Fruit fly (Drosophila melanogaster) whole organism, embryonic: ENCODE data around the gene CG11655.

Experiments used
- Abd-B ChIP-seq: fragments of 200-800 bp; sonication (Bioruptor generic); optimal IDR thresholded peaks from 2 replicates; lab custom pipeline; 2018; ENCODE audit warnings: missing biosample characterization, mild to moderate bottlenecking, missing genetic modification characterization, moderate library complexity
- CG11093 ChIP-seq: fragments of 200-800 bp; sonication (Bioruptor generic); IDR thresholded peaks from 3 replicates; pipeline ENCODE4 v1.3.6; 2022; ENCODE audit warnings: missing biosample characterization, missing genetic modification characterization
- CG12236 ChIP-seq: fragments of 200-800 bp; sonication (Bioruptor generic); optimal IDR thresholded peaks from 2 replicates; lab custom pipeline; 2016; ENCODE audit warnings: missing biosample characterization, missing genetic modification characterization
- CG13775 ChIP-seq: fragments of 200-800 bp; sonication (Bioruptor generic); optimal IDR thresholded peaks from 3 replicates; lab custom pipeline; 2017; ENCODE audit warnings: missing biosample characterization, mild to moderate bottlenecking, missing genetic modification characterization
- CG13894 ChIP-seq: fragments of 200-800 bp; sonication (Bioruptor generic); optimal IDR thresholded peaks from 3 replicates; lab custom pipeline; 2018; ENCODE audit warnings: missing biosample characterization, mild to moderate bottlenecking, missing genetic modification characterization, moderate library complexity
- CG14050 ChIP-seq: fragments of 200-800 bp; sonication (Bioruptor generic); IDR thresholded peaks from 3 replicates; pipeline ENCODE4 v1.3.6; 2022; ENCODE audit warnings: missing biosample characterization, missing genetic modification characterization
- CG14965 ChIP-seq: fragments of 200-800 bp; sonication (Bioruptor generic); optimal IDR thresholded peaks from 2 replicates; lab custom pipeline; 2016; ENCODE audit warnings: missing biosample characterization, missing genetic modification characterization, borderline replicate concordance
- CG17912 ChIP-seq: fragments of 200-800 bp; sonication (Bioruptor generic); optimal IDR thresholded peaks from 2 replicates; lab custom pipeline; 2018; ENCODE audit warnings: missing biosample characterization, mild to moderate bottlenecking, missing genetic modification characterization
- CG18011 ChIP-seq: fragments of 200-800 bp; sonication (Bioruptor generic); optimal IDR thresholded peaks from 2 replicates; lab custom pipeline; 2017; ENCODE audit warnings: missing biosample characterization, missing genetic modification characterization, mild to moderate bottlenecking, moderate library complexity, missing genotype
- CG18619 ChIP-seq: fragments of 200-800 bp; sonication (Bioruptor generic); optimal IDR thresholded peaks from 3 replicates; lab custom pipeline; 2017; ENCODE audit warnings: missing biosample characterization, mild to moderate bottlenecking, missing genetic modification characterization
- CG2120 ChIP-seq: fragments of 200-800 bp; sonication (Bioruptor generic); optimal IDR thresholded peaks from 3 replicates; lab custom pipeline; 2016; ENCODE audit warnings: missing biosample characterization, missing genetic modification characterization
- CG2889 ChIP-seq: fragments of 200-800 bp; sonication (Bioruptor generic); IDR thresholded peaks from 3 replicates; pipeline ENCODE4 v1.3.6; 2022; ENCODE audit warnings: missing biosample characterization, missing genetic modification characterization
- CG34376 ChIP-seq: fragments of 200-800 bp; sonication (Bioruptor generic); optimal IDR thresholded peaks from 2 replicates; lab custom pipeline; 2018; ENCODE audit warnings: missing biosample characterization, mild to moderate bottlenecking, missing genetic modification characterization
- CG3847 ChIP-seq: fragments of 200-800 bp; sonication (Bioruptor generic); IDR thresholded peaks from 2 replicates; pipeline ENCODE4 v1.3.6; 2022; ENCODE audit warnings: missing biosample characterization, missing genetic modification characterization
- CG4282 ChIP-seq: fragments of 200-800 bp; sonication (Bioruptor generic); optimal IDR thresholded peaks from 2 replicates; lab custom pipeline; 2016; ENCODE audit warnings: missing biosample characterization, missing genetic modification characterization
- CG4328 ChIP-seq: fragments of 200-800 bp; sonication (Bioruptor generic); optimal IDR thresholded peaks from 3 replicates; lab custom pipeline; 2017; ENCODE audit warnings: missing biosample characterization, missing genetic modification reagents, missing genetic modification characterization
- CG4617 ChIP-seq: fragments of 200-800 bp; sonication (Bioruptor generic); optimal IDR thresholded peaks from 3 replicates; lab custom pipeline; 2016; ENCODE audit warnings: missing biosample characterization, missing genetic modification characterization, borderline replicate concordance
- CG7987 ChIP-seq: fragments of 200-800 bp; sonication (Bioruptor generic); optimal IDR thresholded peaks from 2 replicates; lab custom pipeline; 2018; ENCODE audit warnings: missing biosample characterization, mild to moderate bottlenecking, missing genetic modification characterization, moderate library complexity
- D19B ChIP-seq: fragments of 200-800 bp; sonication (Bioruptor generic); optimal IDR thresholded peaks from 2 replicates; lab custom pipeline; 2017; ENCODE audit warnings: missing biosample characterization, mild to moderate bottlenecking, missing genetic modification characterization
- Dek ChIP-seq: fragments of 200-800 bp; sonication (Bioruptor generic); optimal IDR thresholded peaks from 3 replicates; lab custom pipeline; 2019; ENCODE audit warnings: missing biosample characterization, mild to moderate bottlenecking, missing genetic modification characterization, moderate library complexity
- Dll ChIP-seq: fragments of 200-800 bp; sonication (Bioruptor generic); IDR thresholded peaks from 4 replicates; pipeline ENCODE4 v1.3.6; 2022; ENCODE audit warnings: missing biosample characterization, missing genetic modification characterization; ENCODE audit not compliant: partially characterized antibody
- Doc2 ChIP-seq: fragments of 200-800 bp; sonication (Bioruptor generic); IDR thresholded peaks from 2 replicates; pipeline ENCODE4 v1.3.6; 2022; ENCODE audit warnings: missing biosample characterization, missing genetic modification characterization
- Fer1 ChIP-seq: fragments of 200-800 bp; sonication (Bioruptor generic); optimal IDR thresholded peaks from 2 replicates; lab custom pipeline; 2017; ENCODE audit warnings: missing biosample characterization, mild to moderate bottlenecking, missing genetic modification characterization
- Fer2 ChIP-seq: fragments of 200-800 bp; sonication (Bioruptor generic); optimal IDR thresholded peaks from 2 replicates; lab custom pipeline; 2018; ENCODE audit warnings: missing biosample characterization, mild to moderate bottlenecking, missing genetic modification characterization, moderate library complexity
- Fer3 ChIP-seq: fragments of 200-800 bp; sonication (Bioruptor generic); optimal IDR thresholded peaks from 2 replicates; lab custom pipeline; 2018; ENCODE audit warnings: missing biosample characterization, mild to moderate bottlenecking, missing genetic modification characterization, moderate library complexity
- Hmx ChIP-seq: fragments of 200-800 bp; sonication (Bioruptor generic); optimal IDR thresholded peaks from 2 replicates; lab custom pipeline; 2016; ENCODE audit warnings: missing biosample characterization, missing genetic modification characterization
- Hr78 ChIP-seq, 2 experiments: fragments of 200-800 bp in 1 of 2; fragments of >200 bp in 1 of 2; sonication (Bioruptor generic) in 1 of 2; optimal IDR thresholded peaks; 2 replicates each; lab custom pipeline; 2017 to 2019; ENCODE audit warnings: missing biosample characterization in 2 of 2, missing genetic modification characterization in 2 of 2, mild to moderate bottlenecking in 1 of 2, moderate library complexity in 1 of 2
- Oli ChIP-seq: fragments of 200-800 bp; sonication (Bioruptor generic); optimal IDR thresholded peaks from 2 replicates; lab custom pipeline; 2018; ENCODE audit warnings: missing biosample characterization, mild to moderate bottlenecking, missing genetic modification characterization, moderate library complexity
- Xrp1 ChIP-seq: fragments of 200-800 bp; sonication (Bioruptor generic); IDR thresholded peaks from 2 replicates; pipeline ENCODE4 v1.3.6; 2022; ENCODE audit warnings: missing biosample characterization, missing genetic modification characterization
- ara ChIP-seq: fragments of 200-800 bp; sonication (Bioruptor generic); IDR thresholded peaks from 2 replicates; pipeline ENCODE4 v1.3.6; 2022; ENCODE audit warnings: missing biosample characterization, missing genetic modification characterization
- ato ChIP-seq: fragments of 200-800 bp; sonication (Bioruptor generic); IDR thresholded peaks from 2 replicates; pipeline ENCODE4 v1.3.6; 2022; ENCODE audit warnings: missing biosample characterization, missing genetic modification characterization; ENCODE audit not compliant: partially characterized antibody
- br ChIP-seq: fragments of >200 bp; optimal IDR thresholded peaks from 2 replicates; lab custom pipeline; 2017
- cg ChIP-seq: fragments of 200-800 bp; sonication (Bioruptor generic); optimal IDR thresholded peaks from 3 replicates; lab custom pipeline; 2019; ENCODE audit warnings: missing biosample characterization, mild to moderate bottlenecking, missing genetic modification characterization, moderate library complexity
- ci ChIP-seq: fragments of 200-800 bp; sonication (Bioruptor generic); IDR thresholded peaks from 3 replicates; pipeline ENCODE4 v1.3.6; 2022; ENCODE audit warnings: missing biosample characterization, missing genetic modification characterization
- crol ChIP-seq: fragments of 200-800 bp; sonication (Bioruptor generic); IDR thresholded peaks from 2 replicates; pipeline ENCODE4 v1.3.6; 2022; ENCODE audit warnings: missing biosample characterization, missing genetic modification characterization
- fd102C ChIP-seq: fragments of 200-800 bp; sonication (Bioruptor generic); optimal IDR thresholded peaks from 2 replicates; lab custom pipeline; 2018; ENCODE audit warnings: missing biosample characterization, mild to moderate bottlenecking, missing genetic modification characterization, moderate library complexity
- fd96Cb ChIP-seq: fragments of 200-800 bp; sonication (Bioruptor generic); optimal IDR thresholded peaks from 2 replicates; lab custom pipeline; 2018; ENCODE audit warnings: missing biosample characterization, mild to moderate bottlenecking, missing genetic modification characterization, moderate library complexity
- fru ChIP-seq: fragments of >200 bp; optimal IDR thresholded peaks from 2 replicates; lab custom pipeline; 2017
- ham ChIP-seq: fragments of 200-800 bp; sonication (Bioruptor generic); IDR thresholded peaks from 2 replicates; pipeline ENCODE4 v1.3.6; 2022; ENCODE audit warnings: missing biosample characterization, missing genetic modification characterization
- lov ChIP-seq, 2 experiments: fragments of 200-800 bp in 1 of 2; fragments of >200 bp in 1 of 2; sonication (Bioruptor generic) in 1 of 2; IDR thresholded peaks in 1 of 2; optimal IDR thresholded peaks in 1 of 2; 2 replicates in 1 of 2; 3 replicates in 1 of 2; pipeline versions ENCODE4 v1.3.6 to Lab custom; 2017 to 2022; ENCODE audit warnings: missing biosample characterization in 1 of 2, missing genetic modification characterization in 1 of 2
- otp ChIP-seq: fragments of 200-800 bp; sonication (Bioruptor generic); IDR thresholded peaks from 3 replicates; pipeline ENCODE4, ENCODE4 v1.3.6; 2022; ENCODE audit warnings: missing biosample characterization, missing genetic modification characterization
- pfk ChIP-seq: fragments of 200-800 bp; sonication (Bioruptor generic); optimal IDR thresholded peaks from 2 replicates; lab custom pipeline; 2018; ENCODE audit warnings: missing biosample characterization, mild to moderate bottlenecking, missing genetic modification characterization, moderate library complexity
- phol ChIP-seq: fragments of 200-800 bp; sonication (Bioruptor generic); optimal IDR thresholded peaks from 3 replicates; lab custom pipeline; 2018; ENCODE audit warnings: missing biosample characterization, mild to moderate bottlenecking, missing genetic modification characterization, moderate library complexity
- schlank ChIP-seq: fragments of 200-800 bp; sonication (Bioruptor generic); optimal IDR thresholded peaks from 2 replicates; lab custom pipeline; 2018; ENCODE audit warnings: missing biosample characterization, mild to moderate bottlenecking, missing genetic modification characterization
- sd ChIP-seq: fragments of 200-800 bp; sonication (Bioruptor generic); optimal IDR thresholded peaks from 3 replicates; lab custom pipeline; 2018; ENCODE audit warnings: missing biosample characterization, mild to moderate bottlenecking, missing genetic modification characterization, moderate library complexity
- shn ChIP-seq: fragments of 200-800 bp; sonication (Bioruptor generic); optimal IDR thresholded peaks from 3 replicates; lab custom pipeline; 2016; ENCODE audit warnings: missing biosample characterization, missing genetic modification characterization
- sima ChIP-seq: fragments of 200-800 bp; sonication (Bioruptor generic); optimal IDR thresholded peaks from 2 replicates; lab custom pipeline; 2016; ENCODE audit warnings: missing biosample characterization, missing genetic modification characterization
- tap ChIP-seq: fragments of 200-800 bp; optimal IDR thresholded peaks from 3 replicates; lab custom pipeline; 2019; ENCODE audit warnings: missing biosample characterization, mild to moderate bottlenecking, missing genetic modification characterization, moderate library complexity
- wor ChIP-seq: fragments of 200-800 bp; sonication (Bioruptor generic); IDR thresholded peaks from 2 replicates; pipeline ENCODE4 v1.3.6; 2022; ENCODE audit warnings: missing biosample characterization, missing genetic modification characterization
- zen2 ChIP-seq: fragments of 200-800 bp; sonication (Bioruptor generic); IDR thresholded peaks from 3 replicates; pipeline ENCODE4 v1.3.6; 2022; ENCODE audit warnings: missing biosample characterization, missing genetic modification characterization; ENCODE audit not compliant: partially characterized antibody

Gene CG11655

DNA sequence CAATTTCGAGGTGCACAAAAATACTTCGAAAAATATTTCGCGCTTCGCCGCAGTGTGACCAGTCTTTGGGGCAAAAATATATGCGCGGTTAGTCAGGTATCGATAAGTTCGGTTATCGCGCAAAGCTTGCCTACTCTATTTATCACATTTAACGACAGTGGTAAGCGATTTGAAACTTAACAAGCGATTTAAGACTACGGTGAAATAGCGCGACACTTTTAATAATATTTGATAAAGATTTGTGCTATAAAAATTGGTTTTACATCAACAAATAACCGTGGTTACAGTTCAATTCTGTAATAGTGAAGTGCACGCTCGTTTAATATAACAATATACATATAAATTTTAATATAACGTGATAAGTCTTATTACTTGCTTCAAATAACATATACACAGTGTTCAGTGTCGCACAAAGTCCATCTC is 22.1 kb downstream of the CG11655 start, which contains the start of gene mh (continued):
- TF ChIP-seq shn (GFP tag; lab: Kevin White, UChicago), result no peak
- TF ChIP-seq zen2 (GFP tag; lab: Robert Waterston, UW), result no peak
- TF ChIP-seq Fer1 (GFP tag; lab: Kevin White, UChicago), result peak; percentile 20
- TF ChIP-seq CG12236, result no peak
- no peak for TF ChIP-seq lov (optimal IDR thresholded peaks at IDR 0.05; lab: Kevin White, UChicago)
- TF ChIP-seq lov (GFP tag; IDR thresholded peaks at IDR 0.05; lab: Robert Waterston, UW), result no peak
- peak; percentile 30 for TF ChIP-seq fd96Cb
- TF ChIP-seq Oli (tag; lab: Kevin White, UChicago), result peak; percentile 9
- TF ChIP-seq otp (GFP tag; lab: Robert Waterston, UW), result no peak
- TF ChIP-seq cg (GFP tag; lab: Kevin White, UChicago), result no peak
- TF ChIP-seq CG18619 (GFP tag; lab: Kevin White, UChicago), result no peak
- TF ChIP-seq ato, result no peak; the same call in 1 of the 2 replicates
- TF ChIP-seq CG4328 (GFP tag; lab: Kevin White, UChicago), result no peak
- TF ChIP-seq ci, result no peak
- no peak for TF ChIP-seq CG2889 (GFP tag; lab: Robert Waterston, UW)
- no peak for TF ChIP-seq CG14965 (GFP tag; lab: Kevin White, UChicago)
- no peak for TF ChIP-seq ham (GFP tag; lab: Robert Waterston, UW)
- TF ChIP-seq Dek, result no peak
- no peak for TF ChIP-seq Fer3
- TF ChIP-seq Doc2 (GFP tag; lab: Robert Waterston, UW), result no peak
- TF ChIP-seq CG4282 (GFP tag; lab: Kevin White, UChicago), result no peak
- TF ChIP-seq Fer2 (tag; lab: Kevin White, UChicago), result no peak
- no peak for TF ChIP-seq fd102C
- no peak for TF ChIP-seq crol
- TF ChIP-seq CG2120 (GFP tag; lab: Kevin White, UChicago), result peak; percentile 24
- TF ChIP-seq CG17912, result no peak
- TF ChIP-seq fru, result no peak
- TF ChIP-seq CG7987 (GFP tag; lab: Kevin White, UChicago), result no peak
- peak; percentile 51 for TF ChIP-seq phol (tag; lab: Kevin White, UChicago)
- peak; percentile 48 for TF ChIP-seq CG3847 (GFP tag; lab: Robert Waterston, UW)
- no peak for TF ChIP-seq D19B (GFP tag; lab: Kevin White, UChicago)
- TF ChIP-seq CG13775 (GFP tag; lab: Kevin White, UChicago), result peak; percentile 64
- peak; percentile 64 for TF ChIP-seq Abd-B (GFP tag; lab: Kevin White, UChicago)
- no peak for TF ChIP-seq sima (GFP tag; lab: Kevin White, UChicago)
- TF ChIP-seq ara (GFP tag; lab: Robert Waterston, UW), result no peak
- no peak for TF ChIP-seq wor
- peak; percentile 11; the same call in 1 of the 2 replicates for TF ChIP-seq Xrp1 (GFP tag; lab: Robert Waterston, UW)
- TF ChIP-seq CG11093 (GFP tag; lab: Robert Waterston, UW), result no peak
- no peak for TF ChIP-seq Hmx (GFP tag; lab: Kevin White, UChicago)
- TF ChIP-seq sd, result no peak
- no peak for TF ChIP-seq schlank
- TF ChIP-seq CG14050 (GFP tag; lab: Robert Waterston, UW), result no peak
- TF ChIP-seq CG13894 (tag; lab: Kevin White, UChicago), result no peak
- no peak for TF ChIP-seq Hr78 (GFP tag; optimal IDR thresholded peaks at IDR 0.05; lab: Kevin White, UChicago)
- no peak for TF ChIP-seq CG4617
- no peak for TF ChIP-seq CG34376 (GFP tag; lab: Kevin White, UChicago)
- peak; percentile 8 for TF ChIP-seq CG18011 (GFP tag; lab: Kevin White, UChicago)
- no peak for TF ChIP-seq tap
- no peak for TF ChIP-seq br (lab: Kevin White, UChicago)
- TF ChIP-seq Dll, result peak; percentile 57; the same call in 2 of the 4 replicates
- no peak for TF ChIP-seq pfk
